Worm (Caenorhabditis elegans) whole organism, mixed stage, embryonic: ENCODE measurements around the gene spp-24.

Experiments
- ceh-43 ChIP-seq: fragments of 200-800 bp; sonication (Bioruptor generic); optimal IDR thresholded peaks from 2 replicates; lab custom pipeline; 2018; ENCODE audit warnings: mild to moderate bottlenecking, missing genetic modification characterization, moderate library complexity, missing compliant biosample characterization
- ces-1 ChIP-seq: fragments of 150-350 bp; optimal IDR thresholded peaks from 2 replicates; lab custom pipeline; 2014; ENCODE audit warnings: missing biosample characterization, missing genetic modification reagents, missing genetic modification characterization
- elt-1 ChIP-seq: sonication (generic microtip); optimal IDR thresholded peaks from 2 replicates; lab custom pipeline; 2017; ENCODE audit warnings: missing genetic modification characterization, mild to moderate bottlenecking, missing compliant biosample characterization, antibody characterized with exemption, moderate library complexity, borderline replicate concordance; ENCODE audit not compliant: insufficient read depth
- elt-3 ChIP-seq: fragments of 150-350 bp; optimal IDR thresholded peaks from 2 replicates; lab custom pipeline; 2014; ENCODE audit warnings: missing biosample characterization, missing genetic modification characterization
- ham-2 ChIP-seq: fragments of 200-800 bp; sonication (Bioruptor generic); optimal IDR thresholded peaks from 2 replicates; lab custom pipeline; 2018; ENCODE audit warnings: mild to moderate bottlenecking, missing genetic modification characterization, missing compliant biosample characterization
- lin-13 ChIP-seq: fragments of 150-350 bp; optimal IDR thresholded peaks from 2 replicates; lab custom pipeline; 2014; ENCODE audit warnings: missing biosample characterization, missing genetic modification characterization
- lin-32 ChIP-seq: fragments of 200-800 bp; sonication (Bioruptor generic); optimal IDR thresholded peaks from 2 replicates; lab custom pipeline; 2018; ENCODE audit warnings: mild to moderate bottlenecking, missing genetic modification characterization, missing compliant biosample characterization
- mep-1 ChIP-seq: fragments of 150-350 bp; optimal IDR thresholded peaks from 2 replicates; lab custom pipeline; 2017; ENCODE audit warnings: missing biosample characterization, missing genetic modification reagents, missing genetic modification characterization, inconsistent platforms
- nhr-12 ChIP-seq: fragments of 150-350 bp; optimal IDR thresholded peaks from 2 replicates; lab custom pipeline; 2014; ENCODE audit warnings: missing biosample characterization, missing genetic modification characterization
- nhr-237 ChIP-seq: fragments of 150-350 bp; optimal IDR thresholded peaks from 2 replicates; lab custom pipeline; 2014; ENCODE audit warnings: missing biosample characterization, missing genetic modification characterization
- pha-4 ChIP-seq: fragments of 150-350 bp; optimal IDR thresholded peaks from 2 replicates; lab custom pipeline; 2018; ENCODE audit warnings: missing biosample characterization, missing genetic modification reagents, missing genetic modification characterization
- unc-39 ChIP-seq: fragments of 150-350 bp; optimal IDR thresholded peaks from 2 replicates; lab custom pipeline; 2014; ENCODE audit warnings: missing biosample characterization, missing genetic modification characterization
- unc-62 ChIP-seq: fragments of 150-350 bp; optimal IDR thresholded peaks from 2 replicates; lab custom pipeline; 2014; ENCODE audit warnings: missing biosample characterization, missing genetic modification reagents, missing genetic modification characterization
- ztf-11 ChIP-seq: fragments of 150-350 bp; optimal IDR thresholded peaks from 2 replicates; lab custom pipeline; 2014; ENCODE audit warnings: missing biosample characterization, missing genetic modification characterization

DNA sequence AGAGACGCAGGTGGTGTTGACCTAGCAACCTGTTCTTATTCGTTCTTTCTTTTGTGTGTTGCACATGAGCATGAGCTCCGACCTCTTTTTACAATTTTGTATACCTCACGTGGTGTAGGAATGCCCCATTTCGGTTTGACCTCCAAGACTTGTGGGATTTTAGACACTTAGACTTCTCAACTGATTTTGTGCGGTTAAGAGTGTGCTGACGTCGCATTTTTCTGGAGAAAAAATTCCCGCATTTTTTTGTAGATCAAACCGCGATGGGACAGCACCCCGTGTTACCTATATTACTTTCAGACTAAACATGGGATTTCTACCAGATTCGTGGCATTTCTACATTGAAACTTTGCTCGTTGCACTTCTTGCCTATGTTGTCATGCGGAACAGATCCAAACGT, 12.0 kb upstream of the spp-24 start, which contains the start of gene sptl-1:
- TF ChIP-seq lin-13 (no peak), elt-3 (tag; lab: Kevin White, UChicago) (no peak), mep-1 (tag; lab: Kevin White, UChicago) (no peak), nhr-237 (tag; lab: Kevin White, UChicago) (no peak), ztf-11 (tag; lab: Kevin White, UChicago) (no peak), lin-32 (GFP tag; lab: Kevin White, UChicago) (no peak), unc-39 (tag; lab: Kevin White, UChicago) (no peak), pha-4 (tag; lab: Kevin White, UChicago) (peak; percentile 23), nhr-12 (tag; lab: Kevin White, UChicago) (no peak), unc-62 (GFP tag; lab: Kevin White, UChicago) (no peak), elt-1 (tag; lab: Kevin White, UChicago) (no peak), ceh-43 (no peak), ces-1 (GFP tag; lab: Kevin White, UChicago) (no peak), ham-2 (GFP tag; lab: Kevin White, UChicago) (no peak)
